Worm (Caenorhabditis elegans) whole organism, L4 larva: ENCODE data around the gene F44E5.5.

Source experiments
- Y5F2A.4 ChIP-seq: fragments of 200-800 bp; sonication (Bioruptor generic); optimal IDR thresholded peaks from 2 replicates; lab custom pipeline; 2018; ENCODE audit warnings: mild to moderate bottlenecking, missing genetic modification characterization, missing compliant biosample characterization
- ZK546.5 ChIP-seq, 2 experiments: sonication (generic microtip); optimal IDR thresholded peaks; 2 replicates each; lab custom pipeline; 2017; ENCODE audit warnings: missing biosample characterization in 2 of 2, missing genetic modification characterization in 2 of 2
- ama-1 ChIP-seq: fragments of 150-350 bp; optimal IDR thresholded peaks from 2 replicates; lab custom pipeline; 2014; ENCODE audit warnings: inconsistent platforms, mixed read lengths
- dve-1 ChIP-seq: sonication (generic microtip); optimal IDR thresholded peaks from 2 replicates; lab custom pipeline; 2017; ENCODE audit warnings: antibody characterized with exemption, mild to moderate bottlenecking, missing genetic modification characterization, missing compliant biosample characterization; ENCODE audit not compliant: insufficient read depth
- lin-39 ChIP-seq: fragments of 150-350 bp; optimal IDR thresholded peaks from 2 replicates; lab custom pipeline; 2014; ENCODE audit warnings: missing biosample characterization, missing genetic modification reagents, missing genetic modification characterization
- lsy-2 ChIP-seq, 2 experiments: fragments of 150-350 bp in 1 of 2; sonication (generic microtip) in 1 of 2; optimal IDR thresholded peaks; 2 replicates each; lab custom pipeline; 2014 to 2017; ENCODE audit warnings: missing biosample characterization in 2 of 2, missing genetic modification characterization in 2 of 2
- nhr-76 ChIP-seq: fragments of 150-350 bp; optimal IDR thresholded peaks from 2 replicates; lab custom pipeline; 2014; ENCODE audit warnings: missing biosample characterization, missing genetic modification characterization
- nhr-77 ChIP-seq: fragments of 150-350 bp; optimal IDR thresholded peaks from 2 replicates; lab custom pipeline; 2014; ENCODE audit warnings: missing biosample characterization, missing genetic modification characterization
- pqm-1 ChIP-seq: sonication (generic microtip); optimal IDR thresholded peaks from 2 replicates; lab custom pipeline; 2017; ENCODE audit warnings: missing biosample characterization, missing genetic modification characterization
- tra-1 ChIP-seq: fragments of 200-800 bp; sonication (Bioruptor generic); IDR thresholded peaks from 2 replicates; pipeline ENCODE4 v1.3.6; 2022; ENCODE audit warnings: missing genetic modification reagents, missing genetic modification characterization, missing compliant biosample characterization
- zfp-3 ChIP-seq: fragments of 200-800 bp; sonication (Bioruptor generic); conservative IDR thresholded peaks from 2 replicates; pipeline ENCODE4 v1.3.6; 2022; ENCODE audit warnings: missing genetic modification reagents, missing genetic modification characterization, missing compliant biosample characterization

DNA sequence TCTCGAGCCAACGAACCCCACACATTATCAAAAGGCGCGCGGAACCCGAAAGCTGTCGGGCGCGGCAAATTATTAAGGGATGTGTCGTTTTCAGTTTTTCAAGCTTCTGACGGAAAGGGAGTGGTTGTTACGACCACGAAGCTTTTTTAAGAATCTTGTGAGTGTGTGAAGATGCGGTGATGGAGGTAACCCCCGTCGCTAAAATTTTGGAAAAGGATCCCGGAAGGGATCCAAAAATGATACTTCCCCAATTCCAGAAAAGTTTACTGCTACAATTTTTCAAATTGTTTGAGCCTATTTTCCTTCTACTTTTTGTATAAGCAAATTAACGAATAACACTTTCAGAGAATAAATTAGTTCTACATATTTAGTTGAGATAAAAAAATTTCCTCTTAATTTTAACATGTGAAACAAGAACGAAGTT is 2.8 kb upstream of the F44E5.5 start:
- TF ChIP-seq ZK546.5 (tag; optimal IDR thresholded peaks at IDR 0.05; lab: Kevin White, UChicago) (no peak), tra-1 (GFP tag; lab: Robert Waterston, UW) (0 out of 2 replicates have a peak, but pooled peaks have one; percentile 43), Y5F2A.4 (GFP tag; lab: Kevin White, UChicago) (no peak), dve-1 (tag; lab: Kevin White, UChicago) (peak; percentile 91), nhr-77 (no peak), zfp-3 (GFP tag; lab: Robert Waterston, UW) (peak; percentile 99), pqm-1 (no peak), ama-1 (peak; percentile 90), lin-39 (tag; lab: Kevin White, UChicago) (no peak), lsy-2 (tag; optimal IDR thresholded peaks at IDR 0.05; lab: Kevin White, UChicago) (peak in 1 of 2 experiments; percentile 89), nhr-76 (no peak)
